Fruit fly (Drosophila melanogaster): ENCODE results near the gene Tsp86D.
A peak's percentile ranks its signal among the peaks of the same experiment; 100 is the strongest.

The Tsp86D gene

DNA sequence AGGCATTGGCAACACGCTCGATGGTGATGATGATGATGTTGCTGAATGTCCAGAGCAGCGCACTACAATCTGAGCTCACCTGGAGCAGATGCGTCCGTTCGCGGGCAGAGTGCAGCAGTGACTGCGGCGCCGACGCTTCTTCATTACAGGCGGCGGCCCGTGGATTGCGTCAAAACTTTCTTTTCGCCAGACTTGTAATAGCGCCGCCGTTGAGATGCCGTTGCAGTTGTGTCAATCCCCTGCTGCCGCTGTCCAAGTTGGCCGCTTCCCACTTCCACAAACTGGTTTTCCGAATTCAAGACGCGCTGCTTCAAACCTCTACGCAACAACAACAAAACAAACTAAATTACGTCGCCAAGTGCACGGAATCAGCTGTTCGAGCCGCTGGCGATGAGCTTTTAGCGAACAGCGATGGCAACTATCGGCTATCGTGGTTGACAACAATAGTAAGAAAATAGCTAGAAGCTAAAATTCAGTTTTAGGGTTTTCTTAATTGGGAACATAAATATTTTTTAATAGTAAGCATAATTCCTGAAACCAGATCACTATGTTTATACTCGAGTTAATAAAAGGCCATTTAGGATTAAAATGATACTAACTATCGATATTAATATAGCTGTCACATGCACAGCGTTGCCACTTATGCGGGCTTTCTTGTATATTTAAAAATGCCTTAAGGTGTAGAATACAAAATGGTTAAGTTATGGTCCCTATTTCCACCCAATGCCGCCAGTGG lies 13.5 kb downstream of the Tsp86D start, which contains the start of gene Tpc1 (continued):
- TF ChIP-seq CG14965 (GFP tag; optimal IDR thresholded peaks at IDR 0.05; ENCODE audit: borderline replicate concordance) (no peak), bcd (GFP tag; optimal IDR thresholded peaks at IDR 0.05) (peak; percentile 20), lbe (GFP tag; optimal IDR thresholded peaks at IDR 0.05) (peak; percentile 26), D19B (GFP tag; optimal IDR thresholded peaks at IDR 0.05) (no peak), ab (GFP tag; optimal IDR thresholded peaks at IDR 0.05) (no peak), cato (GFP tag; optimal IDR thresholded peaks at IDR 0.05; ENCODE audit: borderline replicate concordance) (no peak), CG7839 (tag; optimal IDR thresholded peaks at IDR 0.05) (no peak), CG6683 (GFP tag; optimal IDR thresholded peaks at IDR 0.05) (no peak), Spps (tag; optimal IDR thresholded peaks at IDR 0.05) (no peak), TFAM (GFP tag; optimal IDR thresholded peaks at IDR 0.05) (no peak), Oaz (GFP tag; IDR thresholded peaks at IDR 0.05) (no peak), CG6654 (GFP tag; optimal IDR thresholded peaks at IDR 0.05) (no peak), exex (tag; optimal IDR thresholded peaks at IDR 0.05) (peak; percentile 16), CG8089 (GFP tag; optimal IDR thresholded peaks at IDR 0.05) (no peak), row (GFP tag; IDR thresholded peaks at IDR 0.05) (peak; percentile 93), mam (GFP tag; optimal IDR thresholded peaks at IDR 0.05) (peak; percentile 55), pfk (GFP tag; optimal IDR thresholded peaks at IDR 0.05) (no peak), CG10565 (GFP tag; optimal IDR thresholded peaks at IDR 0.05) (no peak), al (GFP tag; IDR thresholded peaks at IDR 0.05) (no peak), pnt (GFP tag; optimal IDR thresholded peaks at IDR 0.05) (no peak), pum (GFP tag; optimal IDR thresholded peaks at IDR 0.05) (peak; percentile 27), ssp (GFP tag; IDR thresholded peaks at IDR 0.05) (no peak), NK7.1 (GFP tag; optimal IDR thresholded peaks at IDR 0.05) (no peak), eyg (GFP tag; optimal IDR thresholded peaks at IDR 0.05) (peak; percentile 39), ATbp (GFP tag; optimal IDR thresholded peaks at IDR 0.05) (no peak), Hr51 (GFP tag; optimal IDR thresholded peaks at IDR 0.05) (peak; percentile 3 to 13), CkIIα-i1 (GFP tag; IDR thresholded peaks at IDR 0.05) (no peak), Dek (tag; optimal IDR thresholded peaks at IDR 0.05) (peak; percentile 34), danr (GFP tag; IDR thresholded peaks at IDR 0.05) (no peak), cas (GFP tag; IDR thresholded peaks at IDR 0.05) (no peak), CG42726 (GFP tag; IDR thresholded peaks at IDR 0.05; ENCODE audit: partially characterized antibody) (no peak), Gug (GFP tag; IDR thresholded peaks at IDR 0.05) (no peak; the same call in 3 of the 4 replicates), usp (GFP tag; optimal IDR thresholded peaks at IDR 0.05) (no peak), unc-4 (GFP tag; IDR thresholded peaks at IDR 0.05; ENCODE audit: partially characterized antibody) (peak; percentile 94), NFAT (GFP tag; IDR thresholded peaks at IDR 0.05) (peak; percentile 20; the same call in 1 of the 2 replicates), eve (GFP tag; optimal IDR thresholded peaks at IDR 0.05) (no peak), sc (optimal IDR thresholded peaks at IDR 0.05) (no peak), sc (GFP tag; optimal IDR thresholded peaks at IDR 0.05) (no peak), CG10267 (tag; optimal IDR thresholded peaks at IDR 0.05) (peak; percentile 55), CG18476 (GFP tag; optimal IDR thresholded peaks at IDR 0.05) (no peak), CG16779 (GFP tag; IDR thresholded peaks at IDR 0.05) (no peak), trem (tag; optimal IDR thresholded peaks at IDR 0.05) (peak; percentile 67), E2f2 (GFP tag; IDR thresholded peaks at IDR 0.05) (peak; percentile 94), crol (GFP tag; IDR thresholded peaks at IDR 0.05) (peak; percentile 67), CG4617 (GFP tag; optimal IDR thresholded peaks at IDR 0.05; ENCODE audit: borderline replicate concordance) (no peak), CG12769 (tag; optimal IDR thresholded peaks at IDR 0.05) (peak; percentile 49), sisA (GFP tag; IDR thresholded peaks at IDR 0.05) (no peak; the same call in 1 of the 2 replicates), CG13775 (GFP tag; optimal IDR thresholded peaks at IDR 0.05) (peak; percentile 60), ac (GFP tag; optimal IDR thresholded peaks at IDR 0.05) (no peak), lab (GFP tag; optimal IDR thresholded peaks at IDR 0.05) (peak; percentile 24)

Measured in whole organism, embryonic.